Fruit fly (Drosophila melanogaster) whole organism, wandering third instar larva: Measurements from ENCODE around the gene CG34299.

Experiments
- Abd-B ChIP-seq: fragments of >200 bp; optimal IDR thresholded peaks from 2 replicates; lab custom pipeline; 2017; ENCODE audit warnings: missing biosample characterization, missing genetic modification characterization
- CG32264 ChIP-seq: fragments of 200-800 bp; sonication (Bioruptor generic); optimal IDR thresholded peaks from 2 replicates; lab custom pipeline; 2016; ENCODE audit warnings: missing biosample characterization, missing genetic modification characterization
- CG9705 ChIP-seq: fragments of 200-800 bp; sonication (Bioruptor generic); optimal IDR thresholded peaks from 2 replicates; lab custom pipeline; 2018; ENCODE audit warnings: missing biosample characterization, mild to moderate bottlenecking, missing genetic modification characterization
- CrebA ChIP-seq: fragments of 200-800 bp; sonication (Bioruptor generic); optimal IDR thresholded peaks from 2 replicates; lab custom pipeline; 2016; ENCODE audit warnings: missing biosample characterization, mild to moderate bottlenecking, missing genetic modification characterization, borderline replicate concordance
- Dfd ChIP-seq: fragments of >200 bp; optimal IDR thresholded peaks from 2 replicates; lab custom pipeline; 2017; ENCODE audit warnings: missing biosample characterization, missing genetic modification characterization
- Dif ChIP-seq: fragments of 200-275, 200-300 bp; sonication (Bioruptor generic); optimal IDR thresholded peaks from 2 replicates; lab custom pipeline; 2018; ENCODE audit warnings: missing biosample characterization, missing genetic modification characterization; ENCODE audit not compliant: partially characterized antibody
- GATAd ChIP-seq: sonication (Bioruptor generic); optimal IDR thresholded peaks from 2 replicates; lab custom pipeline; 2016; ENCODE audit warnings: missing biosample characterization, missing genetic modification characterization
- HLH106 ChIP-seq: fragments of 200-800 bp; optimal IDR thresholded peaks from 3 replicates; lab custom pipeline; 2019; ENCODE audit warnings: missing biosample characterization, mild to moderate bottlenecking, missing genetic modification characterization, moderate library complexity
- Hnf4 ChIP-seq: fragments of 200-800 bp; sonication (Bioruptor generic); optimal IDR thresholded peaks from 2 replicates; lab custom pipeline; 2016; ENCODE audit warnings: missing biosample characterization, mild to moderate bottlenecking, missing genetic modification characterization
- Hr78 ChIP-seq: fragments of >200 bp; optimal IDR thresholded peaks from 2 replicates; lab custom pipeline; 2017; ENCODE audit warnings: missing biosample characterization, missing genetic modification characterization
- Hr83 ChIP-seq: fragments of 200-300 bp; sonication (Bioruptor generic); optimal IDR thresholded peaks from 2 replicates; lab custom pipeline; 2016; ENCODE audit warnings: missing biosample characterization, mild to moderate bottlenecking, missing genetic modification characterization, moderate library complexity; ENCODE audit not compliant: poor library complexity, severe bottlenecking
- Jra ChIP-seq: sonication (Bioruptor generic); optimal IDR thresholded peaks from 2 replicates; lab custom pipeline; 2016; ENCODE audit warnings: missing biosample characterization, missing genetic modification characterization
- Mio ChIP-seq: sonication (Bioruptor generic); optimal IDR thresholded peaks from 2 replicates; lab custom pipeline; 2016; ENCODE audit warnings: missing biosample characterization, missing genetic modification characterization
- N ChIP-seq: fragments of >200 bp; optimal IDR thresholded peaks from 2 replicates; lab custom pipeline; 2018; ENCODE audit warnings: missing biosample characterization, missing external identifiers, missing genetic modification characterization
- OdsH ChIP-seq: fragments of 200-800 bp; sonication (Bioruptor generic); optimal IDR thresholded peaks from 2 replicates; lab custom pipeline; 2016; ENCODE audit warnings: missing biosample characterization, mild to moderate bottlenecking, missing genetic modification characterization
- Rel ChIP-seq, 2 experiments: fragments of 200-800 bp; sonication (Bioruptor generic) in 1 of 2; optimal IDR thresholded peaks; 2 replicates in 1 of 2; 3 replicates in 1 of 2; lab custom pipeline; 2016 to 2019; ENCODE audit warnings: mild to moderate bottlenecking in 2 of 2, missing biosample characterization in 2 of 2, missing genetic modification characterization in 2 of 2, moderate library complexity in 1 of 2
- Sp1 ChIP-seq: fragments of 200-800 bp; sonication (Bioruptor generic); optimal IDR thresholded peaks from 3 replicates; lab custom pipeline; 2019; ENCODE audit warnings: missing biosample characterization, mild to moderate bottlenecking, missing genetic modification characterization, moderate library complexity
- Vsx2 ChIP-seq: fragments of 200-300, 225-300 bp; sonication (Bioruptor generic); optimal IDR thresholded peaks from 2 replicates; lab custom pipeline; 2018; ENCODE audit warnings: missing biosample characterization, missing genetic modification characterization; ENCODE audit not compliant: partially characterized antibody
- br ChIP-seq: fragments of 200-800 bp; sonication (Bioruptor generic); optimal IDR thresholded peaks from 2 replicates; lab custom pipeline; 2016; ENCODE audit warnings: missing biosample characterization, missing genetic modification characterization
- brk ChIP-seq: fragments of 200-800 bp; sonication (Bioruptor generic); optimal IDR thresholded peaks from 2 replicates; lab custom pipeline; 2016; ENCODE audit warnings: missing biosample characterization, mild to moderate bottlenecking, missing genetic modification characterization
- dl ChIP-seq, 2 experiments: fragments of 175-275, 200-275 bp in 1 of 2; fragments of 200-275 bp in 1 of 2; sonication (Bioruptor generic); optimal IDR thresholded peaks; lab custom pipeline; 2018; ENCODE audit warnings: mild to moderate bottlenecking in 2 of 2, missing biosample characterization in 2 of 2, missing genetic modification characterization in 2 of 2, moderate library complexity in 2 of 2; ENCODE audit not compliant: partially characterized antibody in 2 of 2, insufficient read depth in 1 of 2
- dmrt93B ChIP-seq: fragments of 200-800 bp; sonication (Bioruptor generic); optimal IDR thresholded peaks from 2 replicates; lab custom pipeline; 2018; ENCODE audit warnings: missing biosample characterization, mild to moderate bottlenecking, missing genetic modification characterization
- dsf ChIP-seq: sonication (Bioruptor generic); optimal IDR thresholded peaks from 2 replicates; lab custom pipeline; 2016; ENCODE audit warnings: missing biosample characterization, missing genetic modification characterization, borderline replicate concordance
- ey ChIP-seq: fragments of 200-800 bp; sonication (Bioruptor generic); optimal IDR thresholded peaks from 2 replicates; lab custom pipeline; 2016; ENCODE audit warnings: missing biosample characterization, missing genetic modification characterization
- foxo ChIP-seq, 2 experiments: fragments of 200-800 bp; sonication (Bioruptor generic); optimal IDR thresholded peaks; 2 replicates in 1 of 2; 3 replicates in 1 of 2; lab custom pipeline; 2016 to 2017; ENCODE audit warnings: missing biosample characterization in 2 of 2, missing genetic modification characterization in 2 of 2
- fru ChIP-seq: fragments of 200-800 bp; sonication (Bioruptor generic); optimal IDR thresholded peaks from 3 replicates; lab custom pipeline; 2016; ENCODE audit warnings: missing biosample characterization, mild to moderate bottlenecking, missing genetic modification characterization
- h ChIP-seq: fragments of 200-800 bp; sonication (Bioruptor generic); optimal IDR thresholded peaks from 3 replicates; lab custom pipeline; 2016; ENCODE audit warnings: missing biosample characterization, mild to moderate bottlenecking, missing genetic modification characterization
- jim ChIP-seq: fragments of 175-275, 200-325 bp; sonication (Bioruptor generic); optimal IDR thresholded peaks from 2 replicates; lab custom pipeline; 2016; ENCODE audit warnings: missing biosample characterization, mild to moderate bottlenecking, missing genetic modification characterization
- lola ChIP-seq: fragments of >200 bp; optimal IDR thresholded peaks from 2 replicates; lab custom pipeline; 2017; ENCODE audit warnings: missing biosample characterization, missing genetic modification characterization
- pan ChIP-seq: fragments of >200 bp; optimal IDR thresholded peaks from 2 replicates; lab custom pipeline; 2017
- psq ChIP-seq: fragments of 200-800 bp; sonication (Bioruptor generic); optimal IDR thresholded peaks from 3 replicates; lab custom pipeline; 2017; ENCODE audit warnings: missing biosample characterization, mild to moderate bottlenecking, missing genetic modification characterization, moderate library complexity
- rgr ChIP-seq: fragments of 200-800 bp; sonication (Bioruptor generic); optimal IDR thresholded peaks from 3 replicates; lab custom pipeline; 2016; ENCODE audit warnings: missing biosample characterization, mild to moderate bottlenecking, missing genetic modification characterization
- sage ChIP-seq: fragments of 200-800 bp; sonication (Bioruptor generic); optimal IDR thresholded peaks from 2 replicates; lab custom pipeline; 2016; ENCODE audit warnings: missing biosample characterization, mild to moderate bottlenecking, missing genetic modification characterization
- sv ChIP-seq: fragments of 200-800 bp; sonication (Bioruptor generic); optimal IDR thresholded peaks from 3 replicates; lab custom pipeline; 2016; ENCODE audit warnings: missing biosample characterization, missing genetic modification characterization
- tai ChIP-seq: sonication (Bioruptor generic); optimal IDR thresholded peaks from 2 replicates; lab custom pipeline; 2016; ENCODE audit warnings: missing biosample characterization, missing genetic modification characterization
- usp ChIP-seq: fragments of >200 bp; optimal IDR thresholded peaks from 2 replicates; lab custom pipeline; 2017; ENCODE audit warnings: missing biosample characterization, missing genetic modification characterization
- woc ChIP-seq: sonication (Bioruptor generic); optimal IDR thresholded peaks from 2 replicates; lab custom pipeline; 2016; ENCODE audit warnings: missing biosample characterization, mild to moderate bottlenecking, missing genetic modification characterization

CG34299 gene

DNA sequence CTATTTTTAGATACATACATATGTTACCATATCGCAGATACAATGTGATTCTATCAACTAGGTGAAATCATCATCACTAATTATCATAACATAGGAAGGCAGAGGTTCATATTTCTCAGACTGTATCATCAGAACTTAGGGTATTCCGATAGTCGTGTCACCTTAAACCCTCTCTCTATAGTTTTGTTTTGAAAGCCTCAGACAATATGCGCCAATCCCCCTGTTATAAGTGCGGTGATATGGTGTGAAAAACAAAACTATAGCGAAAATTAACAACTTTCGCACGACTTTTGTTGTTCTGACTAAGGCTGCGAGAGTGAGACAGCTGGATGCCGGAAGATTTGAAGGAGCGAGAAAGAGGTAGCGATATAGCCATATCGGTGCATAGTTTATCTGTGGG is 33.1 kb downstream of the CG34299 start:
- TF ChIP-seq Dfd (GFP tag; lab: Kevin White, UChicago), result peak; percentile 43
- TF ChIP-seq Hr83 (GFP tag; lab: Kevin White, UChicago), result no peak

DNA sequence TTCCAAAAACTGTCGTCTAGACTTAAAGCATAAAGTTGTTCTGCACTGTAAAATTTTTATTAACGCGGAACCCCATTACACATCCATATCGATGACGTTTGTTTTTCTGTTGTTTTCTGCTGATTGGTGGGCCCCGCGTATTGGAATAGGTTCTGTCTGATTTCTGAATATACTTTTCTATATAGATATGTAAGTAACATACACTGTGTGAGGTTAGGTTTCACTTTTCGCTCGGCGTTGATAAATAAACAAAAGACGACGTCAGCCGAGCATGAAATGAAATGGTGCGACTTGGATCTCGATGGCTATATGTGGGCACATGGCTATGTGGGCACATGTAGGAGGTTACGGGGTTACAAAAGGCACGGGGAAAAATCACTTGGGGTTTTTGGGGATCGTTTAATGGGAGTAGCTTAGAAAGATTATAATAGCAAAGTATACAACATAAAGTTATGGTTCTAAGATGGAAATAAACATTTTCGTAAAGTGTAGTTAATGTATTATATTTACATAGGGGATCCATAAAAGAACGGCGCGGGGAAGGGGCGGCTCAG is 33.7 kb downstream of the CG34299 start:
- TF ChIP-seq Dfd (GFP tag; lab: Kevin White, UChicago) (no peak), dsf (GFP tag; lab: Kevin White, UChicago) (no peak), dl (GFP tag; optimal IDR thresholded peaks at IDR 0.05; lab: Kevin White, UChicago; ENCODE audit: insufficient read depth in 1 of 2, partially characterized antibody in 2 of 2) (no peak), CG9705 (GFP tag; lab: Kevin White, UChicago) (no peak), CG32264 (GFP tag; lab: Kevin White, UChicago) (no peak), N (no peak), h (GFP tag; lab: Kevin White, UChicago) (no peak), dmrt93B (GFP tag; lab: Kevin White, UChicago) (no peak), fru (GFP tag; lab: Kevin White, UChicago) (no peak), jim (GFP tag; lab: Kevin White, UChicago) (no peak), ey (GFP tag; lab: Kevin White, UChicago) (no peak), usp (GFP tag; lab: Kevin White, UChicago) (no peak), psq (no peak), Dif (GFP tag; lab: Kevin White, UChicago) (no peak), Hnf4 (no peak), rgr (GFP tag; lab: Kevin White, UChicago) (no peak), Mio (no peak), sv (GFP tag; lab: Kevin White, UChicago) (no peak)

DNA sequence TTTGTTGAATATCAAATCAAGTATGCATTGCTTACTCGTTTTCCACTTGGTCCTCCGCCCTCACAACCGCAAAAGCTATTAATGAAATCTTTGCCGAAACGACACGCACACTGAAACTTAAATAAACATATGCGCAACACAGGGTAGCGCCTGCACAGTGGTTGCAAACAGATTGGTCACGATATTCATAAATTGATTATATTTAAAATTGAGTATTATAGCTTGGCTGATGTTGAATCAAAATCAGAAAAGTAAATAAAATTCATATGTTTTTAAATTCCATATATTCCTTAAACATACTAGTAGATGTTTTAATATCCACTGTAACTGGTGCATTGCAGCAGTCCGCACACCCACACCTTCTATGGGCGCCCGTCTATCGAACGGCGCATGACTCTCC is 34.6 kb downstream of the CG34299 start:
- TF ChIP-seq h (GFP tag; lab: Kevin White, UChicago), result peak; percentile 73
- peak; percentile 7 for TF ChIP-seq Hnf4
- peak; percentile 55 for TF ChIP-seq rgr (GFP tag; lab: Kevin White, UChicago)
- TF ChIP-seq Hr83 (GFP tag; lab: Kevin White, UChicago), result no peak
- TF ChIP-seq Sp1 (GFP tag; lab: Kevin White, UChicago), result peak; percentile 43
- no peak for TF ChIP-seq dmrt93B (GFP tag; lab: Kevin White, UChicago)
- no peak for TF ChIP-seq psq
- no peak for TF ChIP-seq brk (GFP tag; lab: Kevin White, UChicago)
- TF ChIP-seq sage (GFP tag; lab: Kevin White, UChicago), result no peak
- no peak for TF ChIP-seq lola (GFP tag; lab: Kevin White, UChicago)
- peak; percentile 56 for TF ChIP-seq tai (GFP tag; lab: Kevin White, UChicago)
- peak; percentile 22 for TF ChIP-seq ey (GFP tag; lab: Kevin White, UChicago)
- peak; percentile 27 for TF ChIP-seq fru (GFP tag; lab: Kevin White, UChicago)
- no peak for TF ChIP-seq jim (GFP tag; lab: Kevin White, UChicago)
- no peak for TF ChIP-seq Dif (GFP tag; lab: Kevin White, UChicago)
- TF ChIP-seq CG32264 (GFP tag; lab: Kevin White, UChicago), result no peak
- TF ChIP-seq dl (GFP tag; optimal IDR thresholded peaks at IDR 0.05; lab: Kevin White, UChicago; ENCODE audit: insufficient read depth in 1 of 2, partially characterized antibody in 2 of 2), result no peak
- TF ChIP-seq HLH106 (tag; lab: Kevin White, UChicago), result peak; percentile 25
- TF ChIP-seq Dfd (GFP tag; lab: Kevin White, UChicago), result no peak
- TF ChIP-seq OdsH, result peak; percentile 30
- TF ChIP-seq br (GFP tag; lab: Kevin White, UChicago), result peak; percentile 6
- TF ChIP-seq pan (lab: Kevin White, UChicago), result no peak
- no peak for TF ChIP-seq woc
- no peak for TF ChIP-seq foxo (GFP tag; optimal IDR thresholded peaks at IDR 0.05; lab: Kevin White, UChicago)
- no peak for TF ChIP-seq GATAd (GFP tag; lab: Kevin White, UChicago)

DNA sequence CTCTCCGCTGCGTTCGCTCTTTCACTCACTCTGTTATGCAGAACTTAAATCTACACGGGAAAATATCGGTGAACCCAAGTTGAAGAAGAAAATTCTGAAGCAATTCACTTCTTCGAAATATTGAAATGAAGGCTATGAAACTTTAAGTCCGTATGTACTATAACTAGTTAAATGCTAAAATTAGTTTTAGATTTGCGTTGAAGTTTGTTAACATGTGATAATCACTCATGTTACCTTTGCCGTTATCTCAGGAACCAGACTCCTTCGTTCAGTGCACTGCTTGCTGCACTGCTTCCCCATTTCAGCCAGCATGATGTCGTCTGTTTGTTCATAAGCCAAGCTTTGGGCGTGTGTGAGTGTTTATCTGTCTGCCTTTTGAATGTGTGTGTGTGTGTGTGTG is 35.2 kb downstream of the CG34299 start:
- TF ChIP-seq Vsx2 (GFP tag; lab: Kevin White, UChicago), result no peak
- TF ChIP-seq CG32264 (GFP tag; lab: Kevin White, UChicago), result peak; percentile 13
- peak; percentile 80 for TF ChIP-seq ey (GFP tag; lab: Kevin White, UChicago)
- TF ChIP-seq Hr83 (GFP tag; lab: Kevin White, UChicago), result no peak
- TF ChIP-seq psq, result no peak
- peak; percentile 9 for TF ChIP-seq N
- no peak for TF ChIP-seq GATAd (GFP tag; lab: Kevin White, UChicago)
- TF ChIP-seq Hnf4, result peak; percentile 49
- TF ChIP-seq dsf (GFP tag; lab: Kevin White, UChicago), result no peak
- no peak for TF ChIP-seq Jra (GFP tag; lab: Kevin White, UChicago)
- peak in 1 of 2 experiments; percentile 77 for TF ChIP-seq foxo (GFP tag; optimal IDR thresholded peaks at IDR 0.05; lab: Kevin White, UChicago)
- no peak for TF ChIP-seq Rel (GFP tag; optimal IDR thresholded peaks at IDR 0.05; lab: Kevin White, UChicago)
- TF ChIP-seq Rel (tag; optimal IDR thresholded peaks at IDR 0.05; lab: Kevin White, UChicago), result no peak
- TF ChIP-seq tai (GFP tag; lab: Kevin White, UChicago), result no peak
- TF ChIP-seq Dif (GFP tag; lab: Kevin White, UChicago), result no peak
- TF ChIP-seq Dfd (GFP tag; lab: Kevin White, UChicago), result no peak
- TF ChIP-seq Abd-B (GFP tag; lab: Kevin White, UChicago), result no peak
- TF ChIP-seq br (GFP tag; lab: Kevin White, UChicago), result peak; percentile 76
- TF ChIP-seq brk (GFP tag; lab: Kevin White, UChicago), result peak; percentile 53
- TF ChIP-seq Sp1 (GFP tag; lab: Kevin White, UChicago), result peak; percentile 72
- TF ChIP-seq sage (GFP tag; lab: Kevin White, UChicago), result no peak
- TF ChIP-seq HLH106 (tag; lab: Kevin White, UChicago), result peak; percentile 70
- TF ChIP-seq OdsH, result peak; percentile 74
- TF ChIP-seq CrebA (GFP tag; lab: Kevin White, UChicago), result no peak
- TF ChIP-seq woc, result peak; percentile 80
- TF ChIP-seq Hr78, result no peak
- TF ChIP-seq dmrt93B (GFP tag; lab: Kevin White, UChicago), result peak; percentile 52
- TF ChIP-seq rgr (GFP tag; lab: Kevin White, UChicago), result peak; percentile 73
